Fruit fly (Drosophila melanogaster) Kc167 (cell line): ENCODE measurements around the gene CG3038.

ENCODE experiments used
- Sin3A ChIP-seq: fragments of >200 bp; optimal IDR thresholded peaks from 2 replicates; lab custom pipeline; 2018; ENCODE audit warnings: missing external identifiers
- h ChIP-seq: fragments of >200 bp; optimal IDR thresholded peaks from 3 replicates; lab custom pipeline; 2018; ENCODE audit warnings: missing external identifiers
- insv ChIP-seq: fragments of >200 bp; optimal IDR thresholded peaks from 3 replicates; lab custom pipeline; 2018; ENCODE audit warnings: missing external identifiers

DNA sequence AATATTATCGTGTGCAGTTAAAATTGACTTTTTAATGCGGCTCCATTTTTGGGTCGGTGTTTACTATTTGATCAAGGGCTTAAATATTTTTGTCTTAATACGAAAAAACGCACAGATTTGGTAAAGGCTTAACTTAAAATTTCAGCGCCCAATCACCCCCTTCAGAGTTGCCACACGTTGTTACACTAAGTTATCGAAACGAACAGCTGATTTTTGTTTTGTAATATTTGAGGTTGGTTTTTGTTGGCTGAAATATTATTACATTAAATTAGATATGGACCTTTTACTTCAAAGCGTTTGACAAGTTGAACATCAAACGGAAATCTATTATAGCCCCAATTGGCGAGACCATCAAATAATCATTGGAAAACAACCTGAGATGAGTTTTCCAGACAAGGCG is 9.0 kb upstream of the CG3038 start, which contains the start of gene CG42376:
- TF ChIP-seq Sin3A (no peak), h (lab: Kevin White, UChicago) (no peak), insv (lab: Kevin White, UChicago) (no peak)
